Fruit fly (Drosophila melanogaster): ENCODE data around the gene CG11927.

CG11927 gene

dm6 chr2L:4821319-4821717 is 26.2 kb upstream of the CG11927 start (continued):
- TF ChIP-seq Fer2 (tag; optimal IDR thresholded peaks at IDR 0.05) (peak; percentile 31), Rx (GFP tag; IDR thresholded peaks at IDR 0.05) (peak; percentile 42; the same call in 1 of the 2 replicates), Tbp (GFP tag; optimal IDR thresholded peaks at IDR 0.05) (no peak), ase (GFP tag; IDR thresholded peaks at IDR 0.05) (0 out of 3 replicates have a peak, but pooled peaks have one; percentile 31), Oli (tag; optimal IDR thresholded peaks at IDR 0.05) (peak; percentile 73), HLH54F (GFP tag; optimal IDR thresholded peaks at IDR 0.05) (peak; percentile 36), lilli (GFP tag; optimal IDR thresholded peaks at IDR 0.05) (peak; percentile 64), cato (GFP tag; optimal IDR thresholded peaks at IDR 0.05; ENCODE audit: borderline replicate concordance) (no peak), Sox102F (GFP tag; optimal IDR thresholded peaks at IDR 0.05) (peak; percentile 44), CG7357 (GFP tag; IDR thresholded peaks at IDR 0.05) (peak; percentile 45), CG8924 (tag; optimal IDR thresholded peaks at IDR 0.05) (peak; percentile 70), ken (GFP tag; IDR thresholded peaks at IDR 0.05) (peak; percentile 39; the same call in 1 of the 3 replicates), CG7372 (GFP tag; IDR thresholded peaks at IDR 0.05) (peak; percentile 75), CkIIα-i1 (GFP tag; IDR thresholded peaks at IDR 0.05) (no peak), so (GFP tag; IDR thresholded peaks at IDR 0.05) (peak; percentile 79), CG12071 (GFP tag; optimal IDR thresholded peaks at IDR 0.05) (peak; percentile 8), fru (optimal IDR thresholded peaks at IDR 0.05) (no peak), Med (GFP tag) (peak; percentile 87), lab (GFP tag; optimal IDR thresholded peaks at IDR 0.05) (peak; percentile 84), nau (GFP tag; optimal IDR thresholded peaks at IDR 0.05) (peak; percentile 63), CG14441 (GFP tag; IDR thresholded peaks at IDR 0.05) (peak; percentile 54), CG4424 (GFP tag; optimal IDR thresholded peaks at IDR 0.05) (peak; percentile 50), CG2116 (GFP tag; optimal IDR thresholded peaks at IDR 0.05) (peak; percentile 13), CG34422 (GFP tag; IDR thresholded peaks at IDR 0.05) (no peak; the same call in 2 of the 3 replicates), CG4282 (GFP tag; optimal IDR thresholded peaks at IDR 0.05) (peak; percentile 53), CG13894 (tag; optimal IDR thresholded peaks at IDR 0.05) (peak; percentile 80), CG13775 (GFP tag; optimal IDR thresholded peaks at IDR 0.05) (peak; percentile 21), CG2875 (GFP tag; optimal IDR thresholded peaks at IDR 0.05) (peak; percentile 39), danr (GFP tag; IDR thresholded peaks at IDR 0.05) (0 out of 2 replicates have a peak, but pooled peaks have one; percentile 28), CG9817 (tag; optimal IDR thresholded peaks at IDR 0.05) (peak; percentile 49), org-1 (GFP tag; optimal IDR thresholded peaks at IDR 0.05) (peak; percentile 61), pum (GFP tag; optimal IDR thresholded peaks at IDR 0.05) (no peak), CG3995 (GFP tag; optimal IDR thresholded peaks at IDR 0.05) (peak; percentile 23), CG10543 (GFP tag; optimal IDR thresholded peaks at IDR 0.05) (peak; percentile 19), Hmr (GFP tag; optimal IDR thresholded peaks at IDR 0.05) (peak; percentile 83), CG15011 (GFP tag; optimal IDR thresholded peaks at IDR 0.05) (peak; percentile 63), CG14050 (GFP tag; IDR thresholded peaks at IDR 0.05) (peak; percentile 57), CG1233 (GFP tag; optimal IDR thresholded peaks at IDR 0.05) (peak; percentile 56), zfh2 (GFP tag; optimal IDR thresholded peaks at IDR 0.05) (peak; percentile 41), Gug (GFP tag; IDR thresholded peaks at IDR 0.05) (peak; percentile 53; the same call in 3 of the 4 replicates), CG2120 (GFP tag; optimal IDR thresholded peaks at IDR 0.05) (peak; percentile 72), CG8359 (GFP tag; optimal IDR thresholded peaks at IDR 0.05; ENCODE audit: borderline replicate concordance) (peak; percentile 22), CG4730 (GFP tag; IDR thresholded peaks at IDR 0.05) (0 out of 2 replicates have a peak, but pooled peaks have one; percentile 4), CG1647 (GFP tag; optimal IDR thresholded peaks at IDR 0.05) (peak; percentile 44), croc (GFP tag; conservative IDR thresholded peaks at IDR 0.05) (peak; percentile 37; the same call in 2 of the 3 replicates), tgo (GFP tag; IDR thresholded peaks at IDR 0.05) (peak; percentile 63), Ets65A (GFP tag) (peak; percentile 95), dmrt99B (tag; optimal IDR thresholded peaks at IDR 0.05) (peak; percentile 85), CG3838 (GFP tag; optimal IDR thresholded peaks at IDR 0.05) (no peak), bsh (GFP tag; optimal IDR thresholded peaks at IDR 0.05) (peak; percentile 49 to 56), hbn (GFP tag; IDR thresholded peaks at IDR 0.05; ENCODE audit: partially characterized antibody) (no peak)
